Fruit fly (Drosophila melanogaster) whole organism, embryonic: ENCODE measurements around the gene CG5273.

Experiments used
- Ada2b ChIP-seq: fragments of 200-800 bp; sonication (Bioruptor generic); IDR thresholded peaks from 2 replicates; pipeline ENCODE4 v1.3.6; 2022; ENCODE audit warnings: missing biosample characterization, missing genetic modification characterization
- C15 ChIP-seq: fragments of 200-800 bp; sonication (Bioruptor generic); IDR thresholded peaks from 3 replicates; pipeline ENCODE4 v1.3.6; 2022; ENCODE audit warnings: missing biosample characterization, missing genetic modification characterization
- CG13287 ChIP-seq: fragments of 200-800 bp; sonication (Bioruptor generic); IDR thresholded peaks from 2 replicates; pipeline ENCODE4 v1.3.6; 2022; ENCODE audit warnings: missing biosample characterization, missing genetic modification characterization; ENCODE audit not compliant: partially characterized antibody
- CG13424 ChIP-seq: fragments of 200-800 bp; sonication (Bioruptor generic); optimal IDR thresholded peaks from 2 replicates; lab custom pipeline; 2019; ENCODE audit warnings: missing biosample characterization, mild to moderate bottlenecking, missing genetic modification characterization, moderate library complexity
- CG13894 ChIP-seq: fragments of 200-800 bp; sonication (Bioruptor generic); optimal IDR thresholded peaks from 3 replicates; lab custom pipeline; 2018; ENCODE audit warnings: missing biosample characterization, mild to moderate bottlenecking, missing genetic modification characterization, moderate library complexity
- CG15011 ChIP-seq: fragments of 200-800 bp; sonication (Bioruptor generic); optimal IDR thresholded peaks from 3 replicates; lab custom pipeline; 2018; ENCODE audit warnings: missing biosample characterization, mild to moderate bottlenecking, missing genetic modification characterization
- CG17385 ChIP-seq: fragments of 200-800 bp; sonication (Bioruptor generic); optimal IDR thresholded peaks from 3 replicates; lab custom pipeline; 2018; ENCODE audit warnings: missing biosample characterization, mild to moderate bottlenecking, missing genetic modification characterization
- CG2116 ChIP-seq: fragments of 200-800 bp; sonication (Bioruptor generic); optimal IDR thresholded peaks from 3 replicates; lab custom pipeline; 2018; ENCODE audit warnings: missing biosample characterization, mild to moderate bottlenecking, missing genetic modification characterization
- CG2889 ChIP-seq: fragments of 200-800 bp; sonication (Bioruptor generic); IDR thresholded peaks from 3 replicates; pipeline ENCODE4 v1.3.6; 2022; ENCODE audit warnings: missing biosample characterization, missing genetic modification characterization
- CG30431 ChIP-seq: fragments of 200-800 bp; sonication (Bioruptor generic); optimal IDR thresholded peaks from 2 replicates; lab custom pipeline; 2017; ENCODE audit warnings: missing biosample characterization, missing genetic modification characterization
- CG31441 ChIP-seq: fragments of 200-800 bp; sonication (Bioruptor generic); IDR thresholded peaks from 2 replicates; pipeline ENCODE4 v1.3.6; 2022; ENCODE audit warnings: missing biosample characterization, missing genetic modification characterization
- CG4424 ChIP-seq: fragments of 200-800 bp; sonication (Bioruptor generic); optimal IDR thresholded peaks from 3 replicates; lab custom pipeline; 2016; ENCODE audit warnings: missing biosample characterization, missing genetic modification characterization
- CG4617 ChIP-seq: fragments of 200-800 bp; sonication (Bioruptor generic); optimal IDR thresholded peaks from 3 replicates; lab custom pipeline; 2016; ENCODE audit warnings: missing biosample characterization, missing genetic modification characterization, borderline replicate concordance
- CG6765 ChIP-seq: fragments of 200-800 bp; sonication (Bioruptor generic); optimal IDR thresholded peaks from 3 replicates; lab custom pipeline; 2017; ENCODE audit warnings: missing biosample characterization, mild to moderate bottlenecking, missing genetic modification characterization
- CG6791 ChIP-seq: fragments of 200-800 bp; sonication (Bioruptor generic); IDR thresholded peaks from 3 replicates; pipeline ENCODE4 v1.3.6; 2022; ENCODE audit warnings: missing biosample characterization, missing genetic modification characterization; ENCODE audit not compliant: partially characterized antibody
- CG7839 ChIP-seq: fragments of 200-800 bp; sonication (Bioruptor generic); optimal IDR thresholded peaks from 3 replicates; lab custom pipeline; 2018; ENCODE audit warnings: missing biosample characterization, mild to moderate bottlenecking, missing genetic modification characterization, moderate library complexity
- CG7928 ChIP-seq: fragments of 200-800 bp; sonication (Bioruptor generic); optimal IDR thresholded peaks from 2 replicates; lab custom pipeline; 2017; ENCODE audit warnings: missing biosample characterization, mild to moderate bottlenecking, missing genetic modification characterization
- CG8089 ChIP-seq: fragments of 200-800 bp; sonication (Bioruptor generic); optimal IDR thresholded peaks from 3 replicates; lab custom pipeline; 2016; ENCODE audit warnings: missing biosample characterization, missing genetic modification characterization
- CTCF ChIP-seq: fragments of 200-800 bp; sonication (Bioruptor generic); optimal IDR thresholded peaks from 2 replicates; lab custom pipeline; 2017; ENCODE audit warnings: missing biosample characterization, mild to moderate bottlenecking, missing genetic modification characterization, moderate library complexity
- Deaf1 ChIP-seq: fragments of 200-800 bp; optimal IDR thresholded peaks from 3 replicates; lab custom pipeline; 2019; ENCODE audit warnings: missing biosample characterization, mild to moderate bottlenecking, missing genetic modification characterization, moderate library complexity
- Dfd ChIP-seq, 2 experiments: fragments of >200 bp; optimal IDR thresholded peaks; 2 replicates each; lab custom pipeline; 2017; ENCODE audit warnings: missing biosample characterization in 2 of 2, missing genetic modification characterization in 2 of 2
- Dll ChIP-seq: fragments of 200-800 bp; sonication (Bioruptor generic); IDR thresholded peaks from 4 replicates; pipeline ENCODE4 v1.3.6; 2022; ENCODE audit warnings: missing biosample characterization, missing genetic modification characterization; ENCODE audit not compliant: partially characterized antibody
- Dp ChIP-seq: fragments of 200-800 bp; sonication (Bioruptor generic); optimal IDR thresholded peaks from 2 replicates; lab custom pipeline; 2018; ENCODE audit warnings: missing biosample characterization, mild to moderate bottlenecking, missing genetic modification characterization, moderate library complexity
- ERR ChIP-seq: fragments of 200-800 bp; sonication (Bioruptor generic); optimal IDR thresholded peaks from 2 replicates; lab custom pipeline; 2016; ENCODE audit warnings: missing biosample characterization, missing genetic modification characterization
- Gug ChIP-seq: fragments of 200-800 bp; sonication (Bioruptor generic); IDR thresholded peaks from 4 replicates; pipeline ENCODE4 v1.3.6; 2022; ENCODE audit warnings: missing biosample characterization, missing genetic modification characterization
- Hsf ChIP-seq: fragments of 200-800 bp; sonication (Bioruptor generic); optimal IDR thresholded peaks from 3 replicates; lab custom pipeline; 2016; ENCODE audit warnings: missing biosample characterization, missing genetic modification characterization
- Lhr ChIP-seq: fragments of 200-800 bp; sonication (Bioruptor generic); optimal IDR thresholded peaks from 3 replicates; lab custom pipeline; 2017; ENCODE audit warnings: mild to moderate bottlenecking, missing biosample characterization, missing genetic modification reagents, missing genetic modification characterization
- Oli ChIP-seq: fragments of 200-800 bp; sonication (Bioruptor generic); optimal IDR thresholded peaks from 2 replicates; lab custom pipeline; 2018; ENCODE audit warnings: missing biosample characterization, mild to moderate bottlenecking, missing genetic modification characterization, moderate library complexity
- Xbp1 ChIP-seq: fragments of 200-800 bp; sonication (Bioruptor generic); optimal IDR thresholded peaks from 3 replicates; lab custom pipeline; 2016; ENCODE audit warnings: missing biosample characterization, mild to moderate bottlenecking, missing genetic modification characterization
- amos ChIP-seq: fragments of 200-800 bp; sonication (Bioruptor generic); IDR thresholded peaks from 2 replicates; pipeline ENCODE4 v1.3.6; 2022; ENCODE audit warnings: missing biosample characterization, missing genetic modification characterization; ENCODE audit not compliant: partially characterized antibody
- bigmax ChIP-seq: fragments of 200-800 bp; sonication (Bioruptor generic); optimal IDR thresholded peaks from 2 replicates; lab custom pipeline; 2018; ENCODE audit warnings: missing biosample characterization, mild to moderate bottlenecking, missing genetic modification characterization
- crol ChIP-seq: fragments of 200-800 bp; sonication (Bioruptor generic); IDR thresholded peaks from 2 replicates; pipeline ENCODE4 v1.3.6; 2022; ENCODE audit warnings: missing biosample characterization, missing genetic modification characterization
- danr ChIP-seq: fragments of 200-800 bp; sonication (Bioruptor generic); IDR thresholded peaks from 2 replicates; pipeline ENCODE4 v1.3.6; 2022; ENCODE audit warnings: missing biosample characterization, missing genetic modification characterization
- dati ChIP-seq: fragments of 200-800 bp; sonication (Bioruptor generic); IDR thresholded peaks from 2 replicates; pipeline ENCODE4 v1.3.6; 2022; ENCODE audit warnings: missing biosample characterization, missing genetic modification characterization
- dimm ChIP-seq: fragments of 200-800 bp; sonication (Bioruptor generic); IDR thresholded peaks from 2 replicates; pipeline ENCODE4 v1.3.6; 2022; ENCODE audit warnings: missing biosample characterization, missing genetic modification characterization
- emc ChIP-seq: fragments of 200-800 bp; sonication (Bioruptor generic); optimal IDR thresholded peaks from 2 replicates; lab custom pipeline; 2016; ENCODE audit warnings: missing biosample characterization, missing genetic modification characterization
- ewg ChIP-seq: fragments of 200-800 bp; sonication (Bioruptor generic); optimal IDR thresholded peaks from 3 replicates; lab custom pipeline; 2017; ENCODE audit warnings: mild to moderate bottlenecking, missing biosample characterization, missing genetic modification reagents, missing genetic modification characterization
- eyg ChIP-seq: fragments of 200-800 bp; sonication (Bioruptor generic); optimal IDR thresholded peaks from 3 replicates; lab custom pipeline; 2016; ENCODE audit warnings: missing biosample characterization, missing genetic modification characterization
- grn ChIP-seq: fragments of 200-800 bp; sonication (Bioruptor generic); optimal IDR thresholded peaks from 3 replicates; lab custom pipeline; 2017; ENCODE audit warnings: missing biosample characterization, missing genetic modification characterization
- her ChIP-seq: fragments of 200-800 bp; sonication (Bioruptor generic); optimal IDR thresholded peaks from 2 replicates; lab custom pipeline; 2016; ENCODE audit warnings: missing biosample characterization, missing genetic modification characterization
- hth ChIP-seq: fragments of >200 bp; optimal IDR thresholded peaks from 2 replicates; lab custom pipeline; 2017; ENCODE audit warnings: inconsistent platforms
- mam ChIP-seq: fragments of 200-800 bp; sonication (Bioruptor generic); optimal IDR thresholded peaks from 3 replicates; lab custom pipeline; 2016; ENCODE audit warnings: missing biosample characterization, missing genetic modification characterization
- nau ChIP-seq: fragments of 200-800 bp; sonication (Bioruptor generic); optimal IDR thresholded peaks from 3 replicates; lab custom pipeline; 2017; ENCODE audit warnings: missing biosample characterization, mild to moderate bottlenecking, missing genetic modification characterization, missing genetic modification reagents
- p53 ChIP-seq: fragments of 200-800 bp; sonication (Bioruptor generic); optimal IDR thresholded peaks from 2 replicates; lab custom pipeline; 2016; ENCODE audit warnings: missing biosample characterization, missing genetic modification characterization
- pfk ChIP-seq: fragments of 200-800 bp; sonication (Bioruptor generic); optimal IDR thresholded peaks from 2 replicates; lab custom pipeline; 2018; ENCODE audit warnings: missing biosample characterization, mild to moderate bottlenecking, missing genetic modification characterization, moderate library complexity
- ranshi ChIP-seq: fragments of 200-800 bp; sonication (Bioruptor generic); IDR thresholded peaks from 2 replicates; pipeline ENCODE4 v1.3.6; 2022; ENCODE audit warnings: missing biosample characterization, missing genetic modification characterization
- row ChIP-seq: fragments of 200-800 bp; sonication (Bioruptor generic); IDR thresholded peaks from 3 replicates; pipeline ENCODE4 v1.3.6; 2022; ENCODE audit warnings: missing biosample characterization, missing genetic modification characterization
- sr ChIP-seq: fragments of 200-800 bp; sonication (Bioruptor generic); IDR thresholded peaks from 3 replicates; pipeline ENCODE4 v1.3.6; 2022; ENCODE audit warnings: missing biosample characterization, missing genetic modification characterization
- tx ChIP-seq: fragments of 200-800 bp; sonication (Bioruptor generic); optimal IDR thresholded peaks from 2 replicates; lab custom pipeline; 2016; ENCODE audit warnings: missing biosample characterization, missing genetic modification characterization
- zf30C ChIP-seq: fragments of 200-800 bp; sonication (Bioruptor generic); optimal IDR thresholded peaks from 3 replicates; lab custom pipeline; 2018; ENCODE audit warnings: missing biosample characterization, mild to moderate bottlenecking, missing genetic modification characterization

Gene CG5273

dm6 chrX:755642-756332, 3.6 kb upstream of the CG5273 start (continued):
- TF ChIP-seq crol (no peak), Dfd (GFP tag; optimal IDR thresholded peaks at IDR 0.05; lab: Kevin White, UChicago) (no peak), CG2116 (GFP tag; lab: Kevin White, UChicago) (peak; percentile 36), CG6765 (GFP tag; lab: Kevin White, UChicago) (peak; percentile 30), CG4617 (peak; percentile 30), C15 (GFP tag; lab: Robert Waterston, UW) (peak; percentile 75; the same call in 2 of the 3 replicates), her (GFP tag; lab: Kevin White, UChicago) (peak; percentile 89), sr (GFP tag; lab: Robert Waterston, UW) (peak; percentile 63; the same call in 1 of the 3 replicates), ewg (GFP tag; lab: Kevin White, UChicago) (peak; percentile 68), CG4424 (GFP tag; lab: Kevin White, UChicago) (peak; percentile 72), danr (GFP tag; lab: Robert Waterston, UW) (peak; percentile 43; the same call in 1 of the 2 replicates), CG8089 (GFP tag; lab: Kevin White, UChicago) (peak; percentile 58), eyg (peak; percentile 87), tx (GFP tag; lab: Kevin White, UChicago) (peak; percentile 85), CG13424 (tag; lab: Kevin White, UChicago) (peak; percentile 75), dati (GFP tag; lab: Robert Waterston, UW) (peak; percentile 52; the same call in 1 of the 2 replicates), Oli (tag; lab: Kevin White, UChicago) (peak; percentile 75), p53 (GFP tag; lab: Kevin White, UChicago) (peak; percentile 48), CG6791 (GFP tag; lab: Robert Waterston, UW) (no peak), CG7928 (peak; percentile 60), row (peak; percentile 88), Xbp1 (peak; percentile 83), ranshi (GFP tag; lab: Robert Waterston, UW) (peak; percentile 86), Gug (GFP tag; lab: Robert Waterston, UW) (peak; percentile 80; the same call in 3 of the 4 replicates), CG7839 (tag; lab: Kevin White, UChicago) (peak; percentile 86), CG2889 (GFP tag; lab: Robert Waterston, UW) (peak; percentile 80; the same call in 2 of the 3 replicates), Dll (GFP tag; lab: Robert Waterston, UW) (no peak), zf30C (GFP tag; lab: Kevin White, UChicago) (peak; percentile 78), dimm (GFP tag; lab: Robert Waterston, UW) (peak; percentile 56; the same call in 1 of the 2 replicates), mam (GFP tag; lab: Kevin White, UChicago) (peak; percentile 93), hth (no peak), bigmax (GFP tag; lab: Kevin White, UChicago) (peak; percentile 18), Hsf (GFP tag; lab: Kevin White, UChicago) (peak; percentile 87), ERR (GFP tag; lab: Kevin White, UChicago) (peak; percentile 91), CG15011 (GFP tag; lab: Kevin White, UChicago) (peak; percentile 64), emc (GFP tag; lab: Kevin White, UChicago) (peak; percentile 70), CTCF (GFP tag; lab: Kevin White, UChicago) (peak; percentile 8), pfk (no peak), Dp (GFP tag; lab: Kevin White, UChicago) (no peak), CG30431 (GFP tag; lab: Kevin White, UChicago) (peak; percentile 45), CG17385 (GFP tag; lab: Kevin White, UChicago) (peak; percentile 77), Deaf1 (tag; lab: Kevin White, UChicago) (peak; percentile 58), amos (GFP tag; lab: Robert Waterston, UW) (no peak; the same call in 1 of the 2 replicates), Lhr (GFP tag; lab: Kevin White, UChicago) (peak; percentile 19), Ada2b (GFP tag; lab: Robert Waterston, UW) (peak; percentile 72), nau (GFP tag; lab: Kevin White, UChicago) (peak; percentile 66), CG13287 (GFP tag; lab: Robert Waterston, UW) (0 out of 2 replicates have a peak, but pooled peaks have one; percentile 26), CG13894 (peak; percentile 75), grn (GFP tag; lab: Kevin White, UChicago) (peak; percentile 68), CG31441 (peak; percentile 67)
